Worm (Caenorhabditis elegans): Measurements from ENCODE around the gene srg-23.

DNA sequence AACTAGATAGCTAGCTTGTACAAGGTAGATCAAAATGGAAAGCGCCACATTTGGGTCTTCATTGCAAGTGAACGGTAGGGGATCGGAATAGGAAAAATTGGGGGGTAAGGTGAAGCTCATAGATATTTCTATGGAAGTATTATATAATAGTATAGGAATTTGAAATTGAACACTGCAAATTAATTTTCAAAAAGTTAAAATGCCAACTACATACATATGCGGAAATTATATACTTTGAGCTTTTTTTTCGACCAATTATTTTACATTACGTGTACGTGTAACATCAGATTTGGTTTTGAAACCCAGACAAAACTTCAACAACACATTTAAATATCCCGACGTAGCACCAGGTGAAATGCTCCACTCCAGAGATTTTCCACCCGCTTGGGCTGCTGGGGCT, at the start of gene srg-23:
- TF ChIP-seq flt-1 (GFP tag; IDR thresholded peaks at IDR 0.05) (no peak), ama-1 (optimal IDR thresholded peaks at IDR 0.05) (no peak), tra-4 (tag; optimal IDR thresholded peaks at IDR 0.05) (no peak)

All from whole organism, early embryonic.